Worm (Caenorhabditis elegans) whole organism, L3 larva: Measurements from ENCODE around the gene F07A11.4.

ENCODE experiments used
- R02D3.7 ChIP-seq: fragments of 150-350 bp; optimal IDR thresholded peaks from 2 replicates; lab custom pipeline; 2014; ENCODE audit warnings: missing biosample characterization, missing genetic modification characterization
- ZK546.5 ChIP-seq: sonication (generic microtip); optimal IDR thresholded peaks from 2 replicates; lab custom pipeline; 2017; ENCODE audit warnings: missing biosample characterization, missing genetic modification characterization
- aly-2 ChIP-seq: fragments of 150-350 bp; optimal IDR thresholded peaks from 2 replicates; lab custom pipeline; 2014; ENCODE audit warnings: missing biosample characterization, missing genetic modification characterization
- ama-1 ChIP-seq: fragments of 150-350 bp; optimal IDR thresholded peaks from 2 replicates; lab custom pipeline; 2018
- ceh-16 ChIP-seq: sonication (generic microtip); optimal IDR thresholded peaks from 2 replicates; lab custom pipeline; 2017; ENCODE audit warnings: missing biosample characterization, missing genetic modification characterization
- ceh-28 ChIP-seq: fragments of 150-350 bp; optimal IDR thresholded peaks from 2 replicates; lab custom pipeline; 2014; ENCODE audit warnings: missing biosample characterization, missing genetic modification reagents, missing genetic modification characterization
- ceh-82 ChIP-seq: fragments of 150-350 bp; optimal IDR thresholded peaks from 2 replicates; lab custom pipeline; 2014; ENCODE audit warnings: missing biosample characterization, missing genetic modification characterization
- ceh-9 ChIP-seq: sonication (generic microtip); optimal IDR thresholded peaks from 2 replicates; lab custom pipeline; 2018; ENCODE audit warnings: missing biosample characterization, missing genetic modification characterization
- daf-12 ChIP-seq: fragments of 150-350 bp; optimal IDR thresholded peaks from 2 replicates; lab custom pipeline; 2014; ENCODE audit warnings: missing biosample characterization, missing genetic modification reagents, missing genetic modification characterization
- egl-27 ChIP-seq: sonication (generic microtip); optimal IDR thresholded peaks from 4 replicates; lab custom pipeline; 2017; ENCODE audit warnings: missing biosample characterization, missing genetic modification reagents, missing genetic modification characterization
- egl-5 ChIP-seq: fragments of 150-350 bp; optimal IDR thresholded peaks from 2 replicates; lab custom pipeline; 2017; ENCODE audit warnings: missing biosample characterization, missing genetic modification reagents, missing genetic modification characterization, inconsistent platforms
- elt-1 ChIP-seq: fragments of 150-350 bp; optimal IDR thresholded peaks from 2 replicates; lab custom pipeline; 2014; ENCODE audit warnings: missing biosample characterization, missing genetic modification characterization
- elt-2 ChIP-seq: sonication (generic microtip); optimal IDR thresholded peaks from 2 replicates; lab custom pipeline; 2016; ENCODE audit warnings: missing genetic modification reagents, mild to moderate bottlenecking, missing genetic modification characterization, missing compliant biosample characterization
- elt-3 ChIP-seq, 3 experiments: fragments of 150-350 bp in 1 of 3; sonication (generic microtip) in 2 of 3; optimal IDR thresholded peaks; 2 replicates in 2 of 3; 4 replicates in 1 of 3; lab custom pipeline; 2014 to 2017; ENCODE audit warnings: missing biosample characterization in 3 of 3, missing genetic modification characterization in 3 of 3
- eor-1 ChIP-seq, 2 experiments: fragments of 150-350 bp; optimal IDR thresholded peaks; 2 replicates each; lab custom pipeline; 2014 to 2018; ENCODE audit warnings: missing biosample characterization in 2 of 2, missing genetic modification characterization in 2 of 2
- fkh-10 ChIP-seq: sonication (generic microtip); optimal IDR thresholded peaks from 2 replicates; lab custom pipeline; 2017; ENCODE audit warnings: missing biosample characterization, missing genetic modification reagents, missing genetic modification characterization
- fkh-2 ChIP-seq: fragments of 150-350 bp; optimal IDR thresholded peaks from 2 replicates; lab custom pipeline; 2014; ENCODE audit warnings: missing biosample characterization, missing genetic modification reagents, missing genetic modification characterization
- fos-1 ChIP-seq: fragments of 150-350 bp; optimal IDR thresholded peaks from 2 replicates; lab custom pipeline; 2014; ENCODE audit warnings: missing biosample characterization, missing genetic modification characterization
- hmg-11 ChIP-seq: sonication (generic microtip); optimal IDR thresholded peaks from 2 replicates; lab custom pipeline; 2016; ENCODE audit warnings: missing genetic modification characterization, missing compliant biosample characterization
- jun-1 ChIP-seq: fragments of 150-350 bp; optimal IDR thresholded peaks from 2 replicates; lab custom pipeline; 2014; ENCODE audit warnings: missing biosample characterization, missing genetic modification reagents, missing genetic modification characterization
- lin-15B ChIP-seq: fragments of 150-350 bp; optimal IDR thresholded peaks from 2 replicates; lab custom pipeline; 2014; ENCODE audit warnings: missing biosample characterization, missing genetic modification characterization
- lin-39 ChIP-seq: fragments of 150-350 bp; optimal IDR thresholded peaks from 2 replicates; lab custom pipeline; 2018; ENCODE audit warnings: missing biosample characterization, missing genetic modification reagents, missing genetic modification characterization
- lsy-12 ChIP-seq: sonication (generic microtip); optimal IDR thresholded peaks from 2 replicates; lab custom pipeline; 2016; ENCODE audit warnings: mild to moderate bottlenecking, missing genetic modification characterization, missing compliant biosample characterization
- mdl-1 ChIP-seq: fragments of 150-350 bp; optimal IDR thresholded peaks from 2 replicates; lab custom pipeline; 2014; ENCODE audit warnings: missing biosample characterization, missing genetic modification characterization
- mml-1 ChIP-seq: fragments of 150-350 bp; sonication (generic microtip); optimal IDR thresholded peaks from 3 replicates; lab custom pipeline; 2014; ENCODE audit warnings: missing biosample characterization, missing genetic modification characterization
- nfya-1 ChIP-seq: sonication (generic microtip); optimal IDR thresholded peaks from 2 replicates; lab custom pipeline; 2017; ENCODE audit warnings: missing genetic modification characterization, mild to moderate bottlenecking, missing compliant biosample characterization, antibody characterized with exemption, moderate library complexity; ENCODE audit not compliant: insufficient read depth
- nhr-11 ChIP-seq: fragments of 150-350 bp; optimal IDR thresholded peaks from 2 replicates; lab custom pipeline; 2014; ENCODE audit warnings: missing biosample characterization, missing genetic modification characterization
- nhr-12 ChIP-seq: fragments of 150-350 bp; optimal IDR thresholded peaks from 2 replicates; lab custom pipeline; 2014; ENCODE audit warnings: missing biosample characterization, missing genetic modification characterization
- nhr-23 ChIP-seq: fragments of 150-350 bp; optimal IDR thresholded peaks from 2 replicates; lab custom pipeline; 2014; ENCODE audit warnings: missing biosample characterization, missing genetic modification reagents, missing genetic modification characterization
- nhr-237 ChIP-seq: fragments of 150-350 bp; optimal IDR thresholded peaks from 2 replicates; lab custom pipeline; 2014; ENCODE audit warnings: missing biosample characterization, missing genetic modification characterization
- nhr-25 ChIP-seq: sonication (generic microtip); optimal IDR thresholded peaks from 2 replicates; lab custom pipeline; 2017; ENCODE audit warnings: missing biosample characterization, missing genetic modification characterization
- nhr-28 ChIP-seq: fragments of 150-350 bp; optimal IDR thresholded peaks from 2 replicates; lab custom pipeline; 2014; ENCODE audit warnings: missing biosample characterization, missing genetic modification characterization
- nhr-43 ChIP-seq: sonication (generic microtip); optimal IDR thresholded peaks from 2 replicates; lab custom pipeline; 2016; ENCODE audit warnings: mild to moderate bottlenecking, missing genetic modification characterization, missing compliant biosample characterization; ENCODE audit not compliant: poor library complexity, severe bottlenecking
- nhr-67 ChIP-seq: fragments of 150-350 bp; optimal IDR thresholded peaks from 2 replicates; lab custom pipeline; 2014; ENCODE audit warnings: missing biosample characterization, missing genetic modification characterization
- nhr-76 ChIP-seq: fragments of 150-350 bp; sonication (generic microtip); optimal IDR thresholded peaks from 5 replicates; lab custom pipeline; 2014; ENCODE audit warnings: missing biosample characterization, missing genetic modification characterization
- nhr-77 ChIP-seq: fragments of 150-350 bp; optimal IDR thresholded peaks from 2 replicates; lab custom pipeline; 2014; ENCODE audit warnings: missing biosample characterization, missing genetic modification characterization
- pha-4 ChIP-seq: fragments of 150-350 bp; optimal IDR thresholded peaks from 2 replicates; lab custom pipeline; 2014; ENCODE audit warnings: missing biosample characterization, missing genetic modification reagents, missing genetic modification characterization
- pqm-1 ChIP-seq: fragments of 150-350 bp; optimal IDR thresholded peaks from 2 replicates; lab custom pipeline; 2017; ENCODE audit warnings: missing biosample characterization, missing genetic modification characterization, inconsistent platforms
- sea-2 ChIP-seq: fragments of 150-350 bp; sonication (generic microtip); optimal IDR thresholded peaks from 4 replicates; lab custom pipeline; 2014; ENCODE audit warnings: missing biosample characterization, missing genetic modification reagents, missing genetic modification characterization
- skn-1 ChIP-seq: fragments of 150-350 bp; optimal IDR thresholded peaks from 2 replicates; lab custom pipeline; 2014; ENCODE audit warnings: missing biosample characterization, missing genetic modification characterization
- snpc-4 ChIP-seq: fragments of 150-350 bp; optimal IDR thresholded peaks from 2 replicates; lab custom pipeline; 2014; ENCODE audit warnings: missing biosample characterization, missing genetic modification characterization
- tbx-2 ChIP-seq: sonication (generic microtip); optimal IDR thresholded peaks from 2 replicates; lab custom pipeline; 2016; ENCODE audit warnings: mild to moderate bottlenecking, missing genetic modification characterization, missing compliant biosample characterization
- unc-39 ChIP-seq: sonication (generic microtip); optimal IDR thresholded peaks from 4 replicates; lab custom pipeline; 2017; ENCODE audit warnings: missing biosample characterization, missing genetic modification characterization
- unc-62 ChIP-seq: fragments of 150-350 bp; sonication (generic microtip); optimal IDR thresholded peaks from 4 replicates; lab custom pipeline; 2014; ENCODE audit warnings: missing biosample characterization, missing genetic modification reagents, missing genetic modification characterization
- zag-1 ChIP-seq: fragments of 150-350 bp; optimal IDR thresholded peaks from 2 replicates; lab custom pipeline; 2014; ENCODE audit warnings: missing biosample characterization, missing genetic modification characterization
- ztf-11 ChIP-seq: fragments of 150-350 bp; optimal IDR thresholded peaks from 2 replicates; lab custom pipeline; 2014; ENCODE audit warnings: missing biosample characterization, missing genetic modification characterization
- ztf-4 ChIP-seq: fragments of 150-350 bp; optimal IDR thresholded peaks from 2 replicates; lab custom pipeline; 2014; ENCODE audit warnings: missing biosample characterization, missing genetic modification characterization

Gene F07A11.4

ce11 chrII:11635745-11636161 lies 34.9 kb downstream of the F07A11.4 start:
- TF ChIP-seq aly-2 (no peak), daf-12 (tag; lab: Kevin White, UChicago) (no peak), nhr-11 (tag; lab: Kevin White, UChicago) (peak; percentile 88), unc-62 (GFP tag; lab: Kevin White, UChicago) (peak; percentile 83), sea-2 (GFP tag; lab: Kevin White, UChicago) (no peak), nhr-77 (peak; percentile 65), skn-1 (no peak), ceh-16 (no peak), eor-1 (tag; optimal IDR thresholded peaks at IDR 0.05; lab: Kevin White, UChicago) (no peak), nhr-25 (tag; lab: Kevin White, UChicago) (peak; percentile 98), ceh-9 (no peak), nhr-67 (tag; lab: Kevin White, UChicago) (no peak), nhr-43 (peak; percentile 76), fos-1 (tag; lab: Kevin White, UChicago) (peak; percentile 76), lin-15B (tag; lab: Kevin White, UChicago) (peak; percentile 43), ztf-4 (no peak), nhr-23 (tag; lab: Kevin White, UChicago) (peak; percentile 92), mdl-1 (tag; lab: Kevin White, UChicago) (no peak), lsy-12 (tag; lab: Kevin White, UChicago) (peak; percentile 80), jun-1 (tag; lab: Kevin White, UChicago) (peak; percentile 92), hmg-11 (tag; lab: Kevin White, UChicago) (peak; percentile 20), mml-1 (tag; lab: Kevin White, UChicago) (no peak), elt-2 (tag; lab: Kevin White, UChicago) (peak; percentile 38), nhr-237 (tag; lab: Kevin White, UChicago) (no peak), nhr-76 (tag; lab: Kevin White, UChicago) (no peak), tbx-2 (tag; lab: Kevin White, UChicago) (peak; percentile 61), unc-39 (tag; lab: Kevin White, UChicago) (peak; percentile 41), R02D3.7 (tag; lab: Kevin White, UChicago) (peak; percentile 71), elt-1 (tag; lab: Kevin White, UChicago) (peak; percentile 35), ceh-28 (tag; lab: Kevin White, UChicago) (peak; percentile 91), pha-4 (tag; lab: Kevin White, UChicago) (peak; percentile 98), fkh-10 (no peak), elt-3 (tag; optimal IDR thresholded peaks at IDR 0.05; lab: Kevin White, UChicago) (peak in 1 of 3 experiments; percentile 88), ceh-82 (tag; lab: Kevin White, UChicago) (peak; percentile 56), nhr-28 (tag; lab: Kevin White, UChicago) (no peak), ama-1 (peak; percentile 97), egl-27 (peak; percentile 88), fkh-2 (tag; lab: Kevin White, UChicago) (no peak), pqm-1 (tag; lab: Kevin White, UChicago) (peak; percentile 85), nfya-1 (tag; lab: Kevin White, UChicago) (peak; percentile 85), zag-1 (tag; lab: Kevin White, UChicago) (no peak), ZK546.5 (tag; lab: Kevin White, UChicago) (no peak), nhr-12 (tag; lab: Kevin White, UChicago) (no peak), snpc-4 (tag; lab: Kevin White, UChicago) (no peak), ztf-11 (no peak), lin-39 (tag; lab: Kevin White, UChicago) (peak; percentile 78), egl-5 (no peak)
